Fruit fly (Drosophila melanogaster) whole organism, embryonic: Measurements from ENCODE around the gene CG32099.

Experiments used
- CG4360 ChIP-seq: fragments of 200-800 bp; sonication (Bioruptor generic); IDR thresholded peaks from 2 replicates; pipeline ENCODE4 v1.3.6; 2022; ENCODE audit warnings: missing biosample characterization, missing genetic modification characterization
- corto ChIP-seq: fragments of 200-800 bp; sonication (Bioruptor generic); optimal IDR thresholded peaks from 2 replicates; lab custom pipeline; 2016; ENCODE audit warnings: missing biosample characterization, mild to moderate bottlenecking, missing genetic modification characterization, moderate library complexity
- esg ChIP-seq: fragments of 200-800 bp; sonication (Bioruptor generic); conservative IDR thresholded peaks from 2 replicates; pipeline ENCODE4 v1.3.6; 2022; ENCODE audit warnings: missing biosample characterization, missing genetic modification characterization
- unc-4 ChIP-seq: fragments of 200-800 bp; sonication (Bioruptor generic); IDR thresholded peaks from 2 replicates; pipeline ENCODE4 v1.3.6; 2022; ENCODE audit warnings: missing biosample characterization, missing genetic modification characterization; ENCODE audit not compliant: partially characterized antibody

DNA sequence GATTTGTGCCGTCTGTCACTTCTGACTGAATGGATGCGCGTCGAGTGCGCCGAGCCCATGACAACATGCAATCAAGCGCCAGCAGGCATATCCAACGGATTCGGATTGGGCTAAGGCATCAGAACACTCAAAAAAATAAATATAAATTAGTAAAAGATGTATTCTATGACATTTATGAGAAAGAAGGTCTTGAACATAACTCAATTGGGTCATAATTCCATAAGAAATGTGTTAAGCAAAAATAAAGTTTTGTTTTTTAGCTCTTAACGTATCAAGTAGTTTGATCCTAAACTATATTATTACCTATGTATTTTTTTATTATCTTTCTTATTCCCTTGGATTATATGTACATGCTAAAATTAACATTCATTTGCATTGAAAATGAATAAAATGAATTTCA lies 35.5 kb upstream of the CG32099 start:
- TF ChIP-seq unc-4 (no peak), esg (GFP tag; lab: Robert Waterston, UW) (no peak), corto (GFP tag; lab: Kevin White, UChicago) (no peak), CG4360 (no peak)
